Fruit fly (Drosophila melanogaster) whole organism, prepupa: ENCODE measurements around the gene CG1105.

ENCODE experiments used
- Blimp-1 ChIP-seq: fragments of 200-800 bp; sonication (Bioruptor generic); optimal IDR thresholded peaks from 3 replicates; lab custom pipeline; 2017; ENCODE audit warnings: missing biosample characterization, missing genetic modification characterization, mild to moderate bottlenecking, moderate library complexity, missing genetic modification reagents
- CG10631 ChIP-seq: fragments of 200-800 bp; sonication (Bioruptor generic); optimal IDR thresholded peaks from 2 replicates; lab custom pipeline; 2016; ENCODE audit warnings: missing biosample characterization, missing genetic modification characterization
- CG10669 ChIP-seq: fragments of 200-800 bp; sonication (Bioruptor generic); optimal IDR thresholded peaks from 3 replicates; lab custom pipeline; 2018; ENCODE audit warnings: missing biosample characterization, mild to moderate bottlenecking, missing genetic modification characterization, moderate library complexity
- CG11762 ChIP-seq: fragments of 200-800 bp; sonication (Bioruptor generic); optimal IDR thresholded peaks from 3 replicates; lab custom pipeline; 2016; ENCODE audit warnings: missing biosample characterization, missing genetic modification characterization; ENCODE audit not compliant: insufficient read depth
- CG15336 ChIP-seq: fragments of 200-800 bp; sonication (Bioruptor generic); IDR thresholded peaks from 2 replicates; pipeline ENCODE4 v1.3.6; 2022; ENCODE audit warnings: missing biosample characterization, missing genetic modification characterization
- CG1621 ChIP-seq: fragments of 200-800 bp; sonication (Bioruptor generic); optimal IDR thresholded peaks from 3 replicates; lab custom pipeline; 2018; ENCODE audit warnings: missing biosample characterization, mild to moderate bottlenecking, missing genetic modification characterization
- CG16779 ChIP-seq: fragments of 200-800 bp; sonication (Bioruptor generic); optimal IDR thresholded peaks from 3 replicates; lab custom pipeline; 2017; ENCODE audit warnings: missing biosample characterization, mild to moderate bottlenecking, missing genetic modification characterization
- CG3032 ChIP-seq: fragments of 200-800 bp; optimal IDR thresholded peaks from 2 replicates; lab custom pipeline; 2019; ENCODE audit warnings: missing biosample characterization, mild to moderate bottlenecking, missing genetic modification characterization, moderate library complexity
- CG31627 ChIP-seq: fragments of 200-800 bp; sonication (Bioruptor generic); optimal IDR thresholded peaks from 3 replicates; lab custom pipeline; 2016; ENCODE audit warnings: missing biosample characterization, missing genetic modification characterization
- CG32006 ChIP-seq: fragments of 200-800 bp; sonication (Bioruptor generic); optimal IDR thresholded peaks from 3 replicates; lab custom pipeline; 2017; ENCODE audit warnings: missing biosample characterization, mild to moderate bottlenecking, missing genetic modification characterization
- CG3919 ChIP-seq: fragments of 200-800 bp; sonication (Bioruptor generic); optimal IDR thresholded peaks from 3 replicates; lab custom pipeline; 2016; ENCODE audit warnings: missing biosample characterization, missing genetic modification characterization
- CG4318 ChIP-seq: fragments of 200-800 bp; sonication (Bioruptor generic); optimal IDR thresholded peaks from 3 replicates; lab custom pipeline; 2017; ENCODE audit warnings: missing biosample characterization, mild to moderate bottlenecking, missing genetic modification characterization
- CG6163 ChIP-seq: fragments of 200-800 bp; sonication (Bioruptor generic); IDR thresholded peaks from 3 replicates; pipeline ENCODE4 v1.3.6; 2022; ENCODE audit warnings: missing biosample characterization, missing genetic modification characterization
- CG6276 ChIP-seq: fragments of 200-800 bp; sonication (Bioruptor generic); optimal IDR thresholded peaks from 2 replicates; lab custom pipeline; 2017; ENCODE audit warnings: missing biosample characterization, mild to moderate bottlenecking, missing genetic modification characterization
- CG6792 ChIP-seq: fragments of 200-800 bp; sonication (Bioruptor generic); optimal IDR thresholded peaks from 3 replicates; lab custom pipeline; 2016; ENCODE audit warnings: missing biosample characterization, missing genetic modification characterization
- CG6808 ChIP-seq: fragments of 200-800 bp; sonication (Bioruptor generic); optimal IDR thresholded peaks from 3 replicates; lab custom pipeline; 2017; ENCODE audit warnings: missing biosample characterization, missing genetic modification characterization, mild to moderate bottlenecking, moderate library complexity, missing genetic modification reagents
- CG6854 ChIP-seq: fragments of 200-800 bp; sonication (Bioruptor generic); optimal IDR thresholded peaks from 2 replicates; lab custom pipeline; 2017; ENCODE audit warnings: missing biosample characterization, mild to moderate bottlenecking, missing genetic modification characterization
- CG7368 ChIP-seq: fragments of 200-800 bp; sonication (Bioruptor generic); optimal IDR thresholded peaks from 3 replicates; lab custom pipeline; 2016; ENCODE audit warnings: missing biosample characterization, missing genetic modification characterization
- CG8119 ChIP-seq: fragments of 200-800 bp; sonication (Bioruptor generic); IDR thresholded peaks from 3 replicates; pipeline ENCODE4 v1.3.6; 2022; ENCODE audit warnings: missing biosample characterization, missing genetic modification characterization
- CG8319 ChIP-seq: fragments of 200-800 bp; sonication (Bioruptor generic); optimal IDR thresholded peaks from 3 replicates; lab custom pipeline; 2016; ENCODE audit warnings: missing biosample characterization, missing genetic modification characterization
- CG8632 ChIP-seq: fragments of 200-800 bp; sonication (Bioruptor generic); optimal IDR thresholded peaks from 3 replicates; lab custom pipeline; 2016; ENCODE audit warnings: missing biosample characterization, missing genetic modification characterization
- CG9139 ChIP-seq: fragments of 200-800 bp; sonication (Bioruptor generic); optimal IDR thresholded peaks from 3 replicates; lab custom pipeline; 2017; ENCODE audit warnings: missing biosample characterization, mild to moderate bottlenecking, missing genetic modification characterization
- Eip75B ChIP-seq: fragments of 200-800 bp; sonication (Bioruptor generic); optimal IDR thresholded peaks from 3 replicates; lab custom pipeline; 2016; ENCODE audit warnings: missing biosample characterization, missing genetic modification characterization
- Eip78C ChIP-seq: fragments of 200-800 bp; sonication (Bioruptor generic); peaks from one replicate; lab custom pipeline; 2016; ENCODE audit warnings: missing biosample characterization, missing genetic modification characterization
- Eip93F ChIP-seq: fragments of 200-800 bp; sonication (Bioruptor generic); optimal IDR thresholded peaks from 2 replicates; lab custom pipeline; 2016; ENCODE audit warnings: missing biosample characterization, mild to moderate bottlenecking, missing genetic modification characterization
- Ets96B ChIP-seq: fragments of 200-800 bp; optimal IDR thresholded peaks from 2 replicates; lab custom pipeline; 2019; ENCODE audit warnings: missing biosample characterization, mild to moderate bottlenecking, missing genetic modification characterization, moderate library complexity
- Gug ChIP-seq: fragments of 200-800 bp; sonication (Bioruptor generic); IDR thresholded peaks from 2 replicates; pipeline ENCODE4 v1.3.6; 2022; ENCODE audit warnings: missing biosample characterization, missing genetic modification characterization
- Hr38 ChIP-seq: sonication (Bioruptor generic); optimal IDR thresholded peaks from 2 replicates; lab custom pipeline; 2016; ENCODE audit warnings: missing biosample characterization, missing genetic modification characterization
- Hr4 ChIP-seq: fragments of 200-800 bp; sonication (Bioruptor generic); optimal IDR thresholded peaks from 3 replicates; lab custom pipeline; 2016; ENCODE audit warnings: missing biosample characterization, missing genetic modification characterization
- Lpt ChIP-seq: fragments of 200-800 bp; sonication (Bioruptor generic); optimal IDR thresholded peaks from 3 replicates; lab custom pipeline; 2016; ENCODE audit warnings: missing biosample characterization, missing genetic modification characterization
- Met ChIP-seq: fragments of 200-800 bp; sonication (Bioruptor generic); optimal IDR thresholded peaks from 3 replicates; lab custom pipeline; 2016; ENCODE audit warnings: missing biosample characterization, missing genetic modification characterization
- OdsH ChIP-seq: fragments of 200-800 bp; sonication (Bioruptor generic); optimal IDR thresholded peaks from 3 replicates; lab custom pipeline; 2016; ENCODE audit warnings: missing biosample characterization, missing genetic modification characterization
- Smox ChIP-seq: fragments of 200-800 bp; sonication (Bioruptor generic); optimal IDR thresholded peaks from 3 replicates; lab custom pipeline; 2016; ENCODE audit warnings: missing biosample characterization, missing genetic modification characterization
- Sox102F ChIP-seq: fragments of 200-800 bp; sonication (Bioruptor generic); optimal IDR thresholded peaks from 2 replicates; lab custom pipeline; 2016; ENCODE audit warnings: missing biosample characterization, mild to moderate bottlenecking, missing genetic modification characterization
- Sox14 ChIP-seq: fragments of 200-800 bp; sonication (Bioruptor generic); optimal IDR thresholded peaks from 3 replicates; lab custom pipeline; 2016; ENCODE audit warnings: missing biosample characterization, missing genetic modification characterization
- Sox15 ChIP-seq: fragments of 200-800 bp; sonication (Bioruptor generic); optimal IDR thresholded peaks from 3 replicates; lab custom pipeline; 2016; ENCODE audit warnings: missing biosample characterization, missing genetic modification characterization
- achi ChIP-seq: fragments of 200-800 bp; sonication (Bioruptor generic); optimal IDR thresholded peaks from 3 replicates; lab custom pipeline; 2016; ENCODE audit warnings: missing biosample characterization, missing genetic modification characterization
- acj6 ChIP-seq: fragments of 200-800 bp; sonication (Bioruptor generic); optimal IDR thresholded peaks from 3 replicates; lab custom pipeline; 2016; ENCODE audit warnings: missing biosample characterization, missing genetic modification characterization
- cyc ChIP-seq: fragments of 200-800 bp; sonication (Bioruptor generic); optimal IDR thresholded peaks from 3 replicates; lab custom pipeline; 2016; ENCODE audit warnings: missing biosample characterization, missing genetic modification characterization
- dac ChIP-seq: fragments of 200-800 bp; sonication (Bioruptor generic); optimal IDR thresholded peaks from 2 replicates; lab custom pipeline; 2017; ENCODE audit warnings: missing biosample characterization, mild to moderate bottlenecking, missing genetic modification characterization
- dsx ChIP-seq: fragments of 200-800 bp; optimal IDR thresholded peaks from 3 replicates; lab custom pipeline; 2019; ENCODE audit warnings: missing biosample characterization, mild to moderate bottlenecking, missing genetic modification characterization, moderate library complexity; ENCODE audit not compliant: poor library complexity, severe bottlenecking
- eg ChIP-seq: fragments of 200-800 bp; sonication (Bioruptor generic); IDR thresholded peaks from 3 replicates; pipeline ENCODE4 v1.3.6; 2022; ENCODE audit warnings: missing biosample characterization, missing genetic modification characterization
- fd59A ChIP-seq: fragments of 200-800 bp; sonication (Bioruptor generic); optimal IDR thresholded peaks from 2 replicates; lab custom pipeline; 2017; ENCODE audit warnings: missing biosample characterization, mild to moderate bottlenecking, missing genetic modification characterization, missing genetic modification reagents
- fd85E ChIP-seq: fragments of 200-800 bp; sonication (Bioruptor generic); optimal IDR thresholded peaks from 3 replicates; lab custom pipeline; 2016; ENCODE audit warnings: missing biosample characterization, missing genetic modification characterization
- fkh ChIP-seq: fragments of 200-800 bp; sonication (Bioruptor generic); optimal IDR thresholded peaks from 3 replicates; lab custom pipeline; 2017; ENCODE audit warnings: missing biosample characterization, mild to moderate bottlenecking, missing genetic modification characterization, moderate library complexity
- lz ChIP-seq: fragments of 200-800 bp; sonication (Bioruptor generic); optimal IDR thresholded peaks from 3 replicates; lab custom pipeline; 2016; ENCODE audit warnings: missing biosample characterization, missing genetic modification characterization
- net ChIP-seq: fragments of 200-800 bp; sonication (Bioruptor generic); optimal IDR thresholded peaks from 3 replicates; lab custom pipeline; 2016; ENCODE audit warnings: missing biosample characterization, missing genetic modification characterization
- pdm3 ChIP-seq: fragments of 200-800 bp; sonication (Bioruptor generic); optimal IDR thresholded peaks from 3 replicates; lab custom pipeline; 2016; ENCODE audit warnings: missing biosample characterization, missing genetic modification characterization
- salr ChIP-seq, 2 experiments: fragments of 200-800 bp; sonication (Bioruptor generic); optimal IDR thresholded peaks; 3 replicates each; lab custom pipeline; 2016 to 2018; ENCODE audit warnings: missing biosample characterization in 2 of 2, missing genetic modification characterization in 2 of 2, mild to moderate bottlenecking in 1 of 2
- spab ChIP-seq: fragments of 200-800 bp; sonication (Bioruptor generic); optimal IDR thresholded peaks from 2 replicates; lab custom pipeline; 2017; ENCODE audit warnings: missing biosample characterization, mild to moderate bottlenecking, missing genetic modification characterization, missing genetic modification reagents
- svp ChIP-seq: fragments of 200-800 bp; sonication (Bioruptor generic); peaks from one replicate; lab custom pipeline; 2016; ENCODE audit warnings: missing biosample characterization, missing genetic modification characterization
- topi ChIP-seq: fragments of 200-800 bp; sonication (Bioruptor generic); optimal IDR thresholded peaks from 3 replicates; lab custom pipeline; 2016; ENCODE audit warnings: missing biosample characterization, missing genetic modification characterization
- vri ChIP-seq: fragments of 200-800 bp; sonication (Bioruptor generic); optimal IDR thresholded peaks from 3 replicates; lab custom pipeline; 2016; ENCODE audit warnings: missing biosample characterization, mild to moderate bottlenecking, missing genetic modification characterization

The CG1105 gene

DNA sequence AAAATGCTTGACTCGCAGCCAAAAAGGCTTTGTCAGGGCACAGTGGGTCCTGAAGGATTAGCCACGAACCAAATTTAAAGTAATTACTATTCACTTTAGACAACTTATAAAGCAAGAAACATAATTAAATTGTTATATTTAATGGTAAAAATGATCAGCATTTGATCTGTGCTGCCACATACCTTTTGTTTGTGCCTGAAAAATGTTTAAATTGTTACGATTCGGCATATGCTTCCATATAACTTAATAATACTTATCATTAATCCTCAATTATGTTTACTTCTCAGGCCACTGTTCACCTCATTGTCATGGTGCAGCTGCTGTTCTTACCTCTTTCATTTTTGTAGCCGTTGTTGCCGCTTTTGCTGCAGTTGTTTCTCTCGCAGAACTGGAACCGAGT, 41.7 kb downstream of the CG1105 start:
- TF ChIP-seq CG11762 (GFP tag; lab: Kevin White, UChicago) = no peak
- TF ChIP-seq CG3032 (tag; lab: Kevin White, UChicago) = no peak
- TF ChIP-seq CG4318 = peak; percentile 10
- TF ChIP-seq CG3919 (GFP tag; lab: Kevin White, UChicago) = peak; percentile 51
- TF ChIP-seq Blimp-1 = no peak
- no peak for TF ChIP-seq CG8319 (GFP tag; lab: Kevin White, UChicago)
- no peak for TF ChIP-seq Sox102F (GFP tag; lab: Kevin White, UChicago)
- TF ChIP-seq dac (GFP tag; lab: Kevin White, UChicago) = no peak
- TF ChIP-seq Eip78C = peak; percentile 83
- no peak for TF ChIP-seq CG8632 (GFP tag; lab: Kevin White, UChicago)
- peak; percentile 60 for TF ChIP-seq CG10669
- TF ChIP-seq svp = peak; percentile 67
- TF ChIP-seq CG32006 (GFP tag; lab: Kevin White, UChicago) = peak; percentile 43
- TF ChIP-seq Sox15 (GFP tag; lab: Kevin White, UChicago) = no peak
- peak; percentile 44 for TF ChIP-seq CG10631 (GFP tag; lab: Kevin White, UChicago)
- no peak for TF ChIP-seq Hr38 (GFP tag; lab: Kevin White, UChicago)
- peak; percentile 13 for TF ChIP-seq net (GFP tag; lab: Kevin White, UChicago)
- TF ChIP-seq dsx (GFP tag; lab: Kevin White, UChicago) = peak; percentile 50
- peak; percentile 50 for TF ChIP-seq Sox14 (GFP tag; lab: Kevin White, UChicago)
- no peak for TF ChIP-seq fd85E (GFP tag; lab: Kevin White, UChicago)
- TF ChIP-seq CG6808 = peak; percentile 62
- TF ChIP-seq spab = peak; percentile 37
- TF ChIP-seq Lpt = no peak
- no peak for TF ChIP-seq cyc (GFP tag; lab: Kevin White, UChicago)
- no peak for TF ChIP-seq Hr4 (GFP tag; lab: Kevin White, UChicago)
- TF ChIP-seq OdsH (GFP tag; lab: Kevin White, UChicago) = peak; percentile 32
- no peak for TF ChIP-seq CG7368 (GFP tag; lab: Kevin White, UChicago)
- TF ChIP-seq CG9139 (GFP tag; lab: Kevin White, UChicago) = no peak
- TF ChIP-seq pdm3 (GFP tag; lab: Kevin White, UChicago) = peak; percentile 32
- TF ChIP-seq Eip93F (GFP tag; lab: Kevin White, UChicago) = no peak
- TF ChIP-seq CG6854 = no peak
- no peak for TF ChIP-seq CG16779
- TF ChIP-seq fkh (GFP tag; lab: Kevin White, UChicago) = no peak
- peak; percentile 61 for TF ChIP-seq Ets96B (tag; lab: Kevin White, UChicago)
- TF ChIP-seq Gug (GFP tag; lab: Robert Waterston, UW) = no peak
- TF ChIP-seq CG6792 = no peak
- no peak for TF ChIP-seq vri (GFP tag; lab: Kevin White, UChicago)
- peak; percentile 27 for TF ChIP-seq Smox (GFP tag; lab: Kevin White, UChicago)
- TF ChIP-seq CG31627 = peak; percentile 21
- TF ChIP-seq acj6 (GFP tag; lab: Kevin White, UChicago) = peak; percentile 41
- no peak for TF ChIP-seq CG15336 (GFP tag; lab: Robert Waterston, UW)
- peak; percentile 46 for TF ChIP-seq achi (GFP tag; lab: Kevin White, UChicago)
- TF ChIP-seq fd59A (GFP tag; lab: Kevin White, UChicago) = peak; percentile 63
- TF ChIP-seq CG6276 (GFP tag; lab: Kevin White, UChicago) = no peak
- TF ChIP-seq CG1621 (tag; lab: Kevin White, UChicago) = peak; percentile 39
- peak in 1 of 2 experiments; percentile 21 for TF ChIP-seq salr (GFP tag; optimal IDR thresholded peaks at IDR 0.05; lab: Kevin White, UChicago)
- TF ChIP-seq lz = peak; percentile 37
- no peak for TF ChIP-seq eg (GFP tag; lab: Robert Waterston, UW)
- TF ChIP-seq CG6163 = no peak
- TF ChIP-seq topi (GFP tag; lab: Kevin White, UChicago) = peak; percentile 24
- peak; percentile 35 for TF ChIP-seq Met (GFP tag; lab: Kevin White, UChicago)
- no peak for TF ChIP-seq Eip75B (GFP tag; lab: Kevin White, UChicago)
- TF ChIP-seq CG8119 = peak; percentile 29; the same call in 1 of the 3 replicates
